Worm (Caenorhabditis elegans) whole organism, L3 larva: ENCODE results near the gene fbxa-209.

ENCODE experiments used
- ZK546.5 ChIP-seq: sonication (generic microtip); optimal IDR thresholded peaks from 2 replicates; lab custom pipeline; 2017; ENCODE audit warnings: missing biosample characterization, missing genetic modification characterization
- ceh-16 ChIP-seq: sonication (generic microtip); optimal IDR thresholded peaks from 2 replicates; lab custom pipeline; 2017; ENCODE audit warnings: missing biosample characterization, missing genetic modification characterization
- ceh-82 ChIP-seq: fragments of 150-350 bp; optimal IDR thresholded peaks from 2 replicates; lab custom pipeline; 2014; ENCODE audit warnings: missing biosample characterization, missing genetic modification characterization
- ceh-9 ChIP-seq: sonication (generic microtip); optimal IDR thresholded peaks from 2 replicates; lab custom pipeline; 2018; ENCODE audit warnings: missing biosample characterization, missing genetic modification characterization
- egl-5 ChIP-seq: fragments of 150-350 bp; optimal IDR thresholded peaks from 2 replicates; lab custom pipeline; 2017; ENCODE audit warnings: missing biosample characterization, missing genetic modification reagents, missing genetic modification characterization, inconsistent platforms
- elt-2 ChIP-seq: sonication (generic microtip); optimal IDR thresholded peaks from 2 replicates; lab custom pipeline; 2016; ENCODE audit warnings: missing genetic modification reagents, mild to moderate bottlenecking, missing genetic modification characterization, missing compliant biosample characterization
- elt-3 ChIP-seq, 3 experiments: fragments of 150-350 bp in 1 of 3; sonication (generic microtip) in 2 of 3; optimal IDR thresholded peaks; 2 replicates in 2 of 3; 4 replicates in 1 of 3; lab custom pipeline; 2014 to 2017; ENCODE audit warnings: missing biosample characterization in 3 of 3, missing genetic modification characterization in 3 of 3
- fkh-10 ChIP-seq: sonication (generic microtip); optimal IDR thresholded peaks from 2 replicates; lab custom pipeline; 2017; ENCODE audit warnings: missing biosample characterization, missing genetic modification reagents, missing genetic modification characterization
- fkh-2 ChIP-seq: fragments of 150-350 bp; optimal IDR thresholded peaks from 2 replicates; lab custom pipeline; 2014; ENCODE audit warnings: missing biosample characterization, missing genetic modification reagents, missing genetic modification characterization
- hmg-11 ChIP-seq: sonication (generic microtip); optimal IDR thresholded peaks from 2 replicates; lab custom pipeline; 2016; ENCODE audit warnings: missing genetic modification characterization, missing compliant biosample characterization
- jun-1 ChIP-seq: fragments of 150-350 bp; optimal IDR thresholded peaks from 2 replicates; lab custom pipeline; 2014; ENCODE audit warnings: missing biosample characterization, missing genetic modification reagents, missing genetic modification characterization
- lin-15B ChIP-seq: fragments of 150-350 bp; optimal IDR thresholded peaks from 2 replicates; lab custom pipeline; 2014; ENCODE audit warnings: missing biosample characterization, missing genetic modification characterization
- lin-39 ChIP-seq: fragments of 150-350 bp; optimal IDR thresholded peaks from 2 replicates; lab custom pipeline; 2018; ENCODE audit warnings: missing biosample characterization, missing genetic modification reagents, missing genetic modification characterization
- mdl-1 ChIP-seq: fragments of 150-350 bp; optimal IDR thresholded peaks from 2 replicates; lab custom pipeline; 2014; ENCODE audit warnings: missing biosample characterization, missing genetic modification characterization
- nhr-11 ChIP-seq: fragments of 150-350 bp; optimal IDR thresholded peaks from 2 replicates; lab custom pipeline; 2014; ENCODE audit warnings: missing biosample characterization, missing genetic modification characterization
- nhr-237 ChIP-seq: fragments of 150-350 bp; optimal IDR thresholded peaks from 2 replicates; lab custom pipeline; 2014; ENCODE audit warnings: missing biosample characterization, missing genetic modification characterization
- nhr-28 ChIP-seq: fragments of 150-350 bp; optimal IDR thresholded peaks from 2 replicates; lab custom pipeline; 2014; ENCODE audit warnings: missing biosample characterization, missing genetic modification characterization
- nhr-43 ChIP-seq: sonication (generic microtip); optimal IDR thresholded peaks from 2 replicates; lab custom pipeline; 2016; ENCODE audit warnings: mild to moderate bottlenecking, missing genetic modification characterization, missing compliant biosample characterization; ENCODE audit not compliant: poor library complexity, severe bottlenecking
- nhr-76 ChIP-seq: fragments of 150-350 bp; sonication (generic microtip); optimal IDR thresholded peaks from 5 replicates; lab custom pipeline; 2014; ENCODE audit warnings: missing biosample characterization, missing genetic modification characterization
- nhr-77 ChIP-seq: fragments of 150-350 bp; optimal IDR thresholded peaks from 2 replicates; lab custom pipeline; 2014; ENCODE audit warnings: missing biosample characterization, missing genetic modification characterization
- pqm-1 ChIP-seq: fragments of 150-350 bp; optimal IDR thresholded peaks from 2 replicates; lab custom pipeline; 2017; ENCODE audit warnings: missing biosample characterization, missing genetic modification characterization, inconsistent platforms
- sea-2 ChIP-seq: fragments of 150-350 bp; sonication (generic microtip); optimal IDR thresholded peaks from 4 replicates; lab custom pipeline; 2014; ENCODE audit warnings: missing biosample characterization, missing genetic modification reagents, missing genetic modification characterization
- snpc-4 ChIP-seq: fragments of 150-350 bp; optimal IDR thresholded peaks from 2 replicates; lab custom pipeline; 2014; ENCODE audit warnings: missing biosample characterization, missing genetic modification characterization
- tbx-2 ChIP-seq: sonication (generic microtip); optimal IDR thresholded peaks from 2 replicates; lab custom pipeline; 2016; ENCODE audit warnings: mild to moderate bottlenecking, missing genetic modification characterization, missing compliant biosample characterization
- unc-39 ChIP-seq: sonication (generic microtip); optimal IDR thresholded peaks from 4 replicates; lab custom pipeline; 2017; ENCODE audit warnings: missing biosample characterization, missing genetic modification characterization
- zag-1 ChIP-seq: fragments of 150-350 bp; optimal IDR thresholded peaks from 2 replicates; lab custom pipeline; 2014; ENCODE audit warnings: missing biosample characterization, missing genetic modification characterization
- ztf-4 ChIP-seq: fragments of 150-350 bp; optimal IDR thresholded peaks from 2 replicates; lab custom pipeline; 2014; ENCODE audit warnings: missing biosample characterization, missing genetic modification characterization

Gene fbxa-209

DNA sequence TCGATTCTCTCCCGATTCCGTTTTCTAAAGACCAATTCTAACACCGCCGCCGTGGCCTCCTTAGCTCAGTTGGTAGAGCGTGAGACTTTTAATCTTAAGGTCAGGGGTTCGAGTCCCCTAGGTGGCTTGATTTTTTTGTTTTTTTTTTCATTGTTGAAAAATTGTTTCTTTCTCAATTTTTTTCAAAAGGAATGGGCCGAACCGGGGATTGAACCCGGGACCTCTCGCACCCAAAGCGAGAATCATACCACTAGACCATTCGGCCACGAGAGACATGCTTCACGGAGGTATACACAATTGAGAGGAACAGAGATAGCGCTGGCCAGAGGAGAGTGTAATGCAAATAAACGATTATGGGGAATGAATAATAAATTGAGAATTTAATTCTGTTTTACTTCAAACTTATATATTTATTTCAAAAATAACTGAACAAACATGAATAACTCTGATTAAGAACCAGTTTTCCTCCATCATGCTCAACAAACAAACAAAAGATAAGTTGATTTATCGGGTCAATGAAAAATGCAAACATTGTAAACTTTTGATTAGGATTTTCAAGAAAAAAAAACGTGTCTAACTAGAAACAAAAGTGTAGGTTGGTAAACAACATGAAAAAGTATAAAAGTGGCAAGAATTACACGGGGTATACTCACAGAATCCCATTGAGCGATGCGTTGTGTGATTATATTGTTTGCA lies 38.3 kb upstream of the fbxa-209 start, which contains the start of gene pqn-71 (continued):
- TF ChIP-seq lin-15B = peak; percentile 67
- TF ChIP-seq nhr-43 = peak; percentile 76
- TF ChIP-seq fkh-10 (GFP tag; lab: Kevin White, UChicago) = no peak
- peak; percentile 63 for TF ChIP-seq lin-39 (tag; lab: Kevin White, UChicago)
- TF ChIP-seq hmg-11 (tag; lab: Kevin White, UChicago) = peak; percentile 56
- TF ChIP-seq, all 47 proteins: peak for 22

ce11 chrV:15464402-15464801 lies 37.6 kb upstream of the fbxa-209 start, which contains the start of gene rocf-1:
Gene rocf-1, minus strand, starts transcription at chrV:15464502.
- TF ChIP-seq ztf-4 (tag; lab: Kevin White, UChicago) (no peak), nhr-237 (tag; lab: Kevin White, UChicago) (no peak), fkh-2 (tag; lab: Kevin White, UChicago) (no peak), lin-15B (no peak), ceh-82 (tag; lab: Kevin White, UChicago) (no peak), ceh-16 (tag; lab: Kevin White, UChicago) (no peak), mdl-1 (tag; lab: Kevin White, UChicago) (no peak), nhr-11 (tag; lab: Kevin White, UChicago) (no peak), nhr-28 (tag; lab: Kevin White, UChicago) (no peak)

- TF ChIP-seq snpc-4 (tag; lab: Kevin White, UChicago) (no peak), nhr-77 (tag; lab: Kevin White, UChicago) (no peak), unc-39 (tag; lab: Kevin White, UChicago) (no peak), elt-3 (tag; optimal IDR thresholded peaks at IDR 0.05; lab: Kevin White, UChicago) (no peak), hmg-11 (tag; lab: Kevin White, UChicago) (no peak), nhr-28 (tag; lab: Kevin White, UChicago) (no peak), ceh-9 (no peak), egl-5 (tag; lab: Kevin White, UChicago) (no peak)
Observed at ce11 chrV:15459088-15459487, 32.2 kb upstream of the fbxa-209 start, which contains the start of gene str-71. Gene str-71, minus strand, starts transcription at chrV:15459188.

DNA sequence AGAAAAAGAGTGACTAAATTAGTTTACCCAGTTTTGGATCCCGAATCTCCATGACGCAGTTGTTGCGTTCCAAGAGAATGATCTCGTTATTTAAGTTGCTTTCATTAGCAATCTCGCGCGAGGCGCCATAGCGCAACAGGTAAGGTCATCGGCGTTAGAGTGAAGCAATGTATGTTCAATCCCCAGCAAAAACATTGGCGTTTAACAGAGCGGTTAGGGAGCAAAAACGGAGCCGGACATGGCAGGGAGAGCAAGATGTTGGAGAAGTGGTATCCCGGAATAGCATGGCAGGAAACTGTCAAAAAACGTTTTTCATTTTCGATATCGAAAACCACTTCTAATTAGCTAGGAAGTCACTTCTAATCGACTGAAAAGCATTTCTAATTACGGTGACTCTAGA lies 27.5 kb upstream of the fbxa-209 start:
- no peak for TF ChIP-seq zag-1
- TF ChIP-seq nhr-76 (tag; lab: Kevin White, UChicago) = no peak
- TF ChIP-seq nhr-43 = peak; percentile 31
- TF ChIP-seq sea-2 (GFP tag; lab: Kevin White, UChicago) = no peak

DNA sequence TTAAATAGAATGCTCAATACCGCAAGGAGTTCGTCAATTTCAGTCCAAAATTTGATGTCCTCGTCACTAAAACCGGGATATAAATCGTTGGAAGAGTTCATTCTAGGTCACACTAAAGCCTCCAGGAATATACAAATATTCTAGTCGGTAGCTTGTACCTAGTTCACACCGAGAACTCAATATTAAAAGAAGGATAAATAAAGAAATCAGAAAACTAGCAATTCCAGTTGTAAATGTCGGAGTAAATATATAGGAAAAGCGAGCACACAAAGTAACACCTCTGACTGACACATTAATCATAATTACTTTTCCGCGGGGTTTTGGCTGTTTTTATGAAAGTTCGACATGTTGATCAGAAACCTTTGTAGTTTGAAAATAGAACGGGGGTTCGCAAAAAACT lies 24.6 kb upstream of the fbxa-209 start, which contains the start of gene srw-33:
srw-33 (minus strand) TSS at position 101 of the 400 bp plus-strand sequence.
- no peak for TF ChIP-seq nhr-43
- no peak for TF ChIP-seq sea-2 (GFP tag; lab: Kevin White, UChicago)
- TF ChIP-seq tbx-2 = no peak
- no peak for TF ChIP-seq unc-39 (tag; lab: Kevin White, UChicago)

DNA sequence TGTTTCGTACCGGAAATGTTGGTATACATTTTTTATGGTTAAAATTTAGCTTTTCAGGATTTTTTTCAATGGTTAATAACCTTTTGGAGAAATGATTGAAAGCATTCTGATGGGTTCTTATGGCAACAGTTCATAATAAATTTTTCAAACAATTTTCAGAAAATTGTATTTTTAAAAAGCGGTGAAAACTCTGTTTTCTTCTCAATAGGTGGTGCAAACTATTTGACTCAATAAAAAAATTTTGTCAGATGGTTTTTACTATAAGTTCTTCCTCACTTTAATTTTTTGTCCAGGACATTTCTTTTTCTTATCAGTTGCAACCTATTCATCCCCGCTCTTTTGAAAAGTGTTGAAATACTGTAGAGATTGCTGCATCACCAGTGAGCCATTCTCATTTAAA lies 22.0 kb upstream of the fbxa-209 start, which contains the start of gene T26H5.14:
T26H5.14 (plus strand) TSS at position 301 of the 400 bp plus-strand sequence.
- no peak for TF ChIP-seq jun-1 (tag; lab: Kevin White, UChicago)
- TF ChIP-seq elt-2 (tag; lab: Kevin White, UChicago) = peak; percentile 40

DNA sequence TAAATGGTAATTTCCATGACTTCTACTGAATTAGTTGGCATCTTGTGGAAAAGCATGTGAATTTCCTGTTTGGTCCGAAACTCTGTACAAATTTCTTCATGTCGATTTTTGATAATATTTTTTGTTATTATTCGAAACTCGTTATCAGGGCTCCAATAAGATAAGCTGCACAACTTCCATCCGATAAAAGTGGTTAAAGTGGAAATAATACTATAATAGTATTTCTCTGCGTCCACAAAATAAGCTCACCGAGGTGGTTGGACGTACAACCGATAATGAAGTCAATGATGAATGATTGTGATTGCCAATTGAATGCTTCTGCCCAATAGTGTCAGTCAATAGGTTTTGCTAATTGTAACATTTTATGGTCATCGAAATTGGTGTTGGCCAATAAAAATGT lies 21.6 kb upstream of the fbxa-209 start, which contains the start of gene T26H5.4:
T26H5.4 (minus strand) TSS at position 294 of the 400 bp plus-strand sequence.
- TF ChIP-seq ZK546.5 (tag; lab: Kevin White, UChicago) (no peak), elt-2 (tag; lab: Kevin White, UChicago) (peak; percentile 81), pqm-1 (peak; percentile 77)
